Worm (Caenorhabditis elegans): ENCODE data around the gene sqv-2.

DNA sequence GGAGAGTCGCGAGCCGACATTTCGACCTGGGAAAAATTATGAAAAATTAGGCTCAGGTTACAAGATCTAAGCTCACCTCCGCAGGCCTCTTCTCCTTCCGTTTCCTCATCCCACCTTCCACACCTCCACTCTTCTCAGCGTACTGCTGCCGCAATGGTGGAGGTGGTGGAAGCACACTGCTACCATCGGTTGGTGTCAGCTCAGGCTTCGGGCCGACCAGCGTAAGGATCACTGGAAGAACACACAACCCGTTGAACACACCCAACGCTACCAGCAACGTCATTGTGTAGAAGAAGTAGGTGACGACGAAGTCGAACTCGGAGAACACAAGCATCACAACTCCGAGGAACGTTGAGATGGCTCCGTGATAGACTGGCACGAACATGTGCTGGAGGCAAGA lies 48.5 kb downstream of the sqv-2 start:
- TF ChIP-seq ztf-11 (tag; optimal IDR thresholded peaks at IDR 0.05) (no peak), pqm-1 (tag; optimal IDR thresholded peaks at IDR 0.05) (no peak), hlh-17 (GFP tag; optimal IDR thresholded peaks at IDR 0.05; ENCODE audit: borderline replicate concordance) (no peak), egl-27 (tag; optimal IDR thresholded peaks at IDR 0.05) (no peak), nhr-90 (tag; optimal IDR thresholded peaks at IDR 0.05; ENCODE audit: poor library complexity) (no peak), nhr-11 (tag; optimal IDR thresholded peaks at IDR 0.05) (no peak), Y116A8C.19 (tag; optimal IDR thresholded peaks at IDR 0.05; ENCODE audit: borderline replicate concordance) (no peak), hpl-2 (GFP tag; optimal IDR thresholded peaks at IDR 0.05) (no peak)
